Fruit fly (Drosophila melanogaster) whole organism, prepupa: ENCODE results near the gene Pex19.

ENCODE experiments used
- Blimp-1 ChIP-seq: fragments of 200-800 bp; sonication (Bioruptor generic); optimal IDR thresholded peaks from 3 replicates; lab custom pipeline; 2017; ENCODE audit warnings: missing biosample characterization, missing genetic modification characterization, mild to moderate bottlenecking, moderate library complexity, missing genetic modification reagents
- CG10669 ChIP-seq: fragments of 200-800 bp; sonication (Bioruptor generic); optimal IDR thresholded peaks from 3 replicates; lab custom pipeline; 2018; ENCODE audit warnings: missing biosample characterization, mild to moderate bottlenecking, missing genetic modification characterization, moderate library complexity
- CG3032 ChIP-seq: fragments of 200-800 bp; optimal IDR thresholded peaks from 2 replicates; lab custom pipeline; 2019; ENCODE audit warnings: missing biosample characterization, mild to moderate bottlenecking, missing genetic modification characterization, moderate library complexity
- CG32006 ChIP-seq: fragments of 200-800 bp; sonication (Bioruptor generic); optimal IDR thresholded peaks from 3 replicates; lab custom pipeline; 2017; ENCODE audit warnings: missing biosample characterization, mild to moderate bottlenecking, missing genetic modification characterization
- CG34406 ChIP-seq: fragments of 200-800 bp; sonication (Bioruptor generic); optimal IDR thresholded peaks from 3 replicates; lab custom pipeline; 2016; ENCODE audit warnings: missing biosample characterization, missing genetic modification characterization
- CG3919 ChIP-seq: fragments of 200-800 bp; sonication (Bioruptor generic); optimal IDR thresholded peaks from 3 replicates; lab custom pipeline; 2016; ENCODE audit warnings: missing biosample characterization, missing genetic modification characterization
- CG4318 ChIP-seq: fragments of 200-800 bp; sonication (Bioruptor generic); optimal IDR thresholded peaks from 3 replicates; lab custom pipeline; 2017; ENCODE audit warnings: missing biosample characterization, mild to moderate bottlenecking, missing genetic modification characterization
- CG6163 ChIP-seq: fragments of 200-800 bp; sonication (Bioruptor generic); IDR thresholded peaks from 3 replicates; pipeline ENCODE4 v1.3.6; 2022; ENCODE audit warnings: missing biosample characterization, missing genetic modification characterization
- CG6808 ChIP-seq: fragments of 200-800 bp; sonication (Bioruptor generic); optimal IDR thresholded peaks from 3 replicates; lab custom pipeline; 2017; ENCODE audit warnings: missing biosample characterization, missing genetic modification characterization, mild to moderate bottlenecking, moderate library complexity, missing genetic modification reagents
- CG7368 ChIP-seq: fragments of 200-800 bp; sonication (Bioruptor generic); optimal IDR thresholded peaks from 3 replicates; lab custom pipeline; 2016; ENCODE audit warnings: missing biosample characterization, missing genetic modification characterization
- CG8119 ChIP-seq: fragments of 200-800 bp; sonication (Bioruptor generic); IDR thresholded peaks from 3 replicates; pipeline ENCODE4 v1.3.6; 2022; ENCODE audit warnings: missing biosample characterization, missing genetic modification characterization
- CG8319 ChIP-seq: fragments of 200-800 bp; sonication (Bioruptor generic); optimal IDR thresholded peaks from 3 replicates; lab custom pipeline; 2016; ENCODE audit warnings: missing biosample characterization, missing genetic modification characterization
- CG8632 ChIP-seq: fragments of 200-800 bp; sonication (Bioruptor generic); optimal IDR thresholded peaks from 3 replicates; lab custom pipeline; 2016; ENCODE audit warnings: missing biosample characterization, missing genetic modification characterization
- Eip75B ChIP-seq: fragments of 200-800 bp; sonication (Bioruptor generic); optimal IDR thresholded peaks from 3 replicates; lab custom pipeline; 2016; ENCODE audit warnings: missing biosample characterization, missing genetic modification characterization
- Eip78C ChIP-seq: fragments of 200-800 bp; sonication (Bioruptor generic); peaks from one replicate; lab custom pipeline; 2016; ENCODE audit warnings: missing biosample characterization, missing genetic modification characterization
- Ets96B ChIP-seq: fragments of 200-800 bp; optimal IDR thresholded peaks from 2 replicates; lab custom pipeline; 2019; ENCODE audit warnings: missing biosample characterization, mild to moderate bottlenecking, missing genetic modification characterization, moderate library complexity
- Hr38 ChIP-seq: sonication (Bioruptor generic); optimal IDR thresholded peaks from 2 replicates; lab custom pipeline; 2016; ENCODE audit warnings: missing biosample characterization, missing genetic modification characterization
- Hr4 ChIP-seq: fragments of 200-800 bp; sonication (Bioruptor generic); optimal IDR thresholded peaks from 3 replicates; lab custom pipeline; 2016; ENCODE audit warnings: missing biosample characterization, missing genetic modification characterization
- Lpt ChIP-seq: fragments of 200-800 bp; sonication (Bioruptor generic); optimal IDR thresholded peaks from 3 replicates; lab custom pipeline; 2016; ENCODE audit warnings: missing biosample characterization, missing genetic modification characterization
- Met ChIP-seq: fragments of 200-800 bp; sonication (Bioruptor generic); optimal IDR thresholded peaks from 3 replicates; lab custom pipeline; 2016; ENCODE audit warnings: missing biosample characterization, missing genetic modification characterization
- OdsH ChIP-seq: fragments of 200-800 bp; sonication (Bioruptor generic); optimal IDR thresholded peaks from 3 replicates; lab custom pipeline; 2016; ENCODE audit warnings: missing biosample characterization, missing genetic modification characterization
- Smox ChIP-seq: fragments of 200-800 bp; sonication (Bioruptor generic); optimal IDR thresholded peaks from 3 replicates; lab custom pipeline; 2016; ENCODE audit warnings: missing biosample characterization, missing genetic modification characterization
- Sox15 ChIP-seq: fragments of 200-800 bp; sonication (Bioruptor generic); optimal IDR thresholded peaks from 3 replicates; lab custom pipeline; 2016; ENCODE audit warnings: missing biosample characterization, missing genetic modification characterization
- achi ChIP-seq: fragments of 200-800 bp; sonication (Bioruptor generic); optimal IDR thresholded peaks from 3 replicates; lab custom pipeline; 2016; ENCODE audit warnings: missing biosample characterization, missing genetic modification characterization
- eg ChIP-seq: fragments of 200-800 bp; sonication (Bioruptor generic); IDR thresholded peaks from 3 replicates; pipeline ENCODE4 v1.3.6; 2022; ENCODE audit warnings: missing biosample characterization, missing genetic modification characterization
- esn ChIP-seq: fragments of 200-800 bp; sonication (Bioruptor generic); optimal IDR thresholded peaks from 2 replicates; lab custom pipeline; 2016; ENCODE audit warnings: missing biosample characterization, mild to moderate bottlenecking, missing genetic modification characterization, moderate library complexity
- fd59A ChIP-seq: fragments of 200-800 bp; sonication (Bioruptor generic); optimal IDR thresholded peaks from 2 replicates; lab custom pipeline; 2017; ENCODE audit warnings: missing biosample characterization, mild to moderate bottlenecking, missing genetic modification characterization, missing genetic modification reagents
- fkh ChIP-seq: fragments of 200-800 bp; sonication (Bioruptor generic); optimal IDR thresholded peaks from 3 replicates; lab custom pipeline; 2017; ENCODE audit warnings: missing biosample characterization, mild to moderate bottlenecking, missing genetic modification characterization, moderate library complexity
- lz ChIP-seq: fragments of 200-800 bp; sonication (Bioruptor generic); optimal IDR thresholded peaks from 3 replicates; lab custom pipeline; 2016; ENCODE audit warnings: missing biosample characterization, missing genetic modification characterization
- net ChIP-seq: fragments of 200-800 bp; sonication (Bioruptor generic); optimal IDR thresholded peaks from 3 replicates; lab custom pipeline; 2016; ENCODE audit warnings: missing biosample characterization, missing genetic modification characterization
- pdm3 ChIP-seq: fragments of 200-800 bp; sonication (Bioruptor generic); optimal IDR thresholded peaks from 3 replicates; lab custom pipeline; 2016; ENCODE audit warnings: missing biosample characterization, missing genetic modification characterization
- spab ChIP-seq: fragments of 200-800 bp; sonication (Bioruptor generic); optimal IDR thresholded peaks from 2 replicates; lab custom pipeline; 2017; ENCODE audit warnings: missing biosample characterization, mild to moderate bottlenecking, missing genetic modification characterization, missing genetic modification reagents
- svp ChIP-seq: fragments of 200-800 bp; sonication (Bioruptor generic); peaks from one replicate; lab custom pipeline; 2016; ENCODE audit warnings: missing biosample characterization, missing genetic modification characterization
- vri ChIP-seq: fragments of 200-800 bp; sonication (Bioruptor generic); optimal IDR thresholded peaks from 3 replicates; lab custom pipeline; 2016; ENCODE audit warnings: missing biosample characterization, mild to moderate bottlenecking, missing genetic modification characterization

The Pex19 gene

dm6 chr2L:12093652-12094051, 2.0 kb downstream of the Pex19 start:
- TF ChIP-seq CG32006 (GFP tag; lab: Kevin White, UChicago) (no peak), CG7368 (no peak), CG6808 (no peak), Eip78C (no peak), CG34406 (GFP tag; lab: Kevin White, UChicago) (no peak), CG8319 (GFP tag; lab: Kevin White, UChicago) (no peak), Lpt (GFP tag; lab: Kevin White, UChicago) (no peak), Eip75B (no peak), CG3919 (GFP tag; lab: Kevin White, UChicago) (no peak), eg (no peak), fkh (GFP tag; lab: Kevin White, UChicago) (no peak), svp (GFP tag; lab: Kevin White, UChicago) (no peak), net (GFP tag; lab: Kevin White, UChicago) (no peak), esn (no peak), fd59A (no peak), Ets96B (tag; lab: Kevin White, UChicago) (no peak), CG8119 (GFP tag; lab: Robert Waterston, UW) (no peak), Hr38 (no peak), OdsH (GFP tag; lab: Kevin White, UChicago) (no peak)

- no peak for TF ChIP-seq Smox
- TF ChIP-seq Eip78C = peak; percentile 60
- no peak for TF ChIP-seq CG32006 (GFP tag; lab: Kevin White, UChicago)
- no peak for TF ChIP-seq achi (GFP tag; lab: Kevin White, UChicago)
- TF ChIP-seq Met (GFP tag; lab: Kevin White, UChicago) = no peak
- TF ChIP-seq lz (GFP tag; lab: Kevin White, UChicago) = peak; percentile 5
- TF ChIP-seq fkh (GFP tag; lab: Kevin White, UChicago) = peak; percentile 28
- no peak for TF ChIP-seq Hr4 (GFP tag; lab: Kevin White, UChicago)
- TF ChIP-seq CG3032 (tag; lab: Kevin White, UChicago) = no peak
- TF ChIP-seq Blimp-1 = no peak
- no peak for TF ChIP-seq vri (GFP tag; lab: Kevin White, UChicago)
- no peak for TF ChIP-seq pdm3 (GFP tag; lab: Kevin White, UChicago)
- TF ChIP-seq CG34406 (GFP tag; lab: Kevin White, UChicago) = no peak
- no peak for TF ChIP-seq Sox15 (GFP tag; lab: Kevin White, UChicago)
- TF ChIP-seq spab (GFP tag; lab: Kevin White, UChicago) = no peak
- TF ChIP-seq esn = peak; percentile 21
- TF ChIP-seq CG4318 (GFP tag; lab: Kevin White, UChicago) = no peak
- no peak for TF ChIP-seq CG8632 (GFP tag; lab: Kevin White, UChicago)
- no peak for TF ChIP-seq CG10669 (GFP tag; lab: Kevin White, UChicago)
- no peak for TF ChIP-seq CG3919 (GFP tag; lab: Kevin White, UChicago)
- no peak for TF ChIP-seq CG6163
- TF ChIP-seq Ets96B (tag; lab: Kevin White, UChicago) = no peak
- TF ChIP-seq, all 60 proteins: peak for 4
These were observed 4.8 kb downstream of the Pex19 start, which contains the start of the genes CG6712 and Mt2 for dm6 chr2L:12096396-12096813. CG6712 (minus strand) TSS chr2L:12096511. Mt2 (plus strand) TSS chr2L:12096525.

- TF ChIP-seq fkh (GFP tag; lab: Kevin White, UChicago) = peak; percentile 45
- TF ChIP-seq Sox15 (GFP tag; lab: Kevin White, UChicago) = no peak
- no peak for TF ChIP-seq CG8632 (GFP tag; lab: Kevin White, UChicago)
- TF ChIP-seq, all 60 proteins: peak for 1
These were observed 6.1 kb downstream of the Pex19 start, which contains the start of gene Ced-12 for dm6 chr2L:12097698-12098097. Ced-12 (plus strand) TSS chr2L:12097838.
